Worm (Caenorhabditis elegans) whole organism, late embryonic: Measurements from ENCODE around the gene T15B7.14.

Source experiments
- ceh-30 ChIP-seq: fragments of 150-350 bp; optimal IDR thresholded peaks from 2 replicates; lab custom pipeline; 2014; ENCODE audit warnings: missing biosample characterization, missing genetic modification characterization
- pha-4 ChIP-seq: fragments of 150-350 bp; optimal IDR thresholded peaks from 2 replicates; lab custom pipeline; 2018; ENCODE audit warnings: missing biosample characterization, missing genetic modification reagents, missing genetic modification characterization

ce11 chrV:6842437-6842836 lies 7.3 kb upstream of the T15B7.14 start, which contains the start of gene T15B7.1:
- TF ChIP-seq pha-4 (tag; lab: Kevin White, UChicago) (no peak), ceh-30 (tag; lab: Kevin White, UChicago) (no peak)
